Worm (Caenorhabditis elegans): ENCODE measurements around the gene ZC250.5.

ZC250.5 gene

ce11 chrV:5832799-5833198 is 27.2 kb downstream of the ZC250.5 start (continued):
- peak; percentile 50 for TF ChIP-seq egl-27 (tag; optimal IDR thresholded peaks at IDR 0.05)
- TF ChIP-seq fos-1 (tag; optimal IDR thresholded peaks at IDR 0.05), result peak; percentile 12
- TF ChIP-seq nhr-21 (tag; optimal IDR thresholded peaks at IDR 0.05), result peak; percentile 94

ce11 chrV:5833531-5833930 is 28.0 kb downstream of the ZC250.5 start, which contains the start of gene srh-76:
Gene srh-76 (plus strand): TSS chrV:5833831.
- TF ChIP-seq egl-27 (tag; optimal IDR thresholded peaks at IDR 0.05), result no peak
- no peak for TF ChIP-seq sem-4 (tag; optimal IDR thresholded peaks at IDR 0.05)
- no peak for TF ChIP-seq unc-55 (GFP tag; optimal IDR thresholded peaks at IDR 0.05)
- TF ChIP-seq ceh-16 (tag; optimal IDR thresholded peaks at IDR 0.05), result no peak
- no peak for TF ChIP-seq lsy-2 (tag; optimal IDR thresholded peaks at IDR 0.05)
- TF ChIP-seq unc-39 (tag; optimal IDR thresholded peaks at IDR 0.05), result no peak
- TF ChIP-seq nhr-21 (tag; optimal IDR thresholded peaks at IDR 0.05), result no peak
- no peak for TF ChIP-seq dmd-4 (tag; optimal IDR thresholded peaks at IDR 0.05)
- no peak for TF ChIP-seq ztf-4 (tag; optimal IDR thresholded peaks at IDR 0.05)
- no peak for TF ChIP-seq sma-9 (GFP tag; optimal IDR thresholded peaks at IDR 0.05)
- no peak for TF ChIP-seq sma-9 (tag; optimal IDR thresholded peaks at IDR 0.05)
- TF ChIP-seq unc-62 (GFP tag; optimal IDR thresholded peaks at IDR 0.05), result no peak
- TF ChIP-seq mab-5 (tag; optimal IDR thresholded peaks at IDR 0.05), result no peak
- no peak for TF ChIP-seq nhr-23 (tag; optimal IDR thresholded peaks at IDR 0.05)
- TF ChIP-seq peb-1 (tag; optimal IDR thresholded peaks at IDR 0.05), result no peak

- TF ChIP-seq nhr-21 (tag; optimal IDR thresholded peaks at IDR 0.05), result no peak
- TF ChIP-seq peb-1 (tag; optimal IDR thresholded peaks at IDR 0.05), result no peak
- no peak for TF ChIP-seq nhr-237 (tag; optimal IDR thresholded peaks at IDR 0.05)
- no peak for TF ChIP-seq fos-1 (tag; optimal IDR thresholded peaks at IDR 0.05)
- TF ChIP-seq ztf-1 (GFP tag; conservative IDR thresholded peaks at IDR 0.05), result no peak
- TF ChIP-seq zag-1 (tag; optimal IDR thresholded peaks at IDR 0.05), result no peak
- TF ChIP-seq sma-3 (GFP tag; optimal IDR thresholded peaks at IDR 0.05), result no peak
- no peak for TF ChIP-seq crh-2 (tag; optimal IDR thresholded peaks at IDR 0.05)
- no peak for TF ChIP-seq ztf-11 (tag; optimal IDR thresholded peaks at IDR 0.05)
- TF ChIP-seq ztf-4 (tag; optimal IDR thresholded peaks at IDR 0.05), result no peak
- no peak for TF ChIP-seq nhr-129 (tag; optimal IDR thresholded peaks at IDR 0.05)
- TF ChIP-seq sem-4 (tag; optimal IDR thresholded peaks at IDR 0.05), result no peak
- no peak for TF ChIP-seq lsy-2 (tag; optimal IDR thresholded peaks at IDR 0.05)
- no peak for TF ChIP-seq nhr-10 (tag; optimal IDR thresholded peaks at IDR 0.05)
- TF ChIP-seq nhr-77 (tag; optimal IDR thresholded peaks at IDR 0.05), result no peak
- no peak for TF ChIP-seq ceh-82 (tag; optimal IDR thresholded peaks at IDR 0.05)
Observed at ce11 chrV:5835397-5835796, 29.8 kb downstream of the ZC250.5 start.

ce11 chrV:5835979-5836615 is 30.5 kb downstream of the ZC250.5 start:
- TF ChIP-seq nhr-21 (tag; optimal IDR thresholded peaks at IDR 0.05) (no peak), crh-2 (tag; optimal IDR thresholded peaks at IDR 0.05) (no peak), peb-1 (tag; optimal IDR thresholded peaks at IDR 0.05) (no peak), mab-5 (tag; optimal IDR thresholded peaks at IDR 0.05) (no peak), nhr-25 (tag; optimal IDR thresholded peaks at IDR 0.05) (no peak), nhr-12 (tag; optimal IDR thresholded peaks at IDR 0.05) (no peak), mbf-1 (tag; optimal IDR thresholded peaks at IDR 0.05) (no peak), nhr-6 (tag; optimal IDR thresholded peaks at IDR 0.05) (no peak), lin-11 (tag; optimal IDR thresholded peaks at IDR 0.05) (no peak), ceh-82 (tag; optimal IDR thresholded peaks at IDR 0.05) (no peak)

- TF ChIP-seq ceh-82 (tag; optimal IDR thresholded peaks at IDR 0.05) (no peak), lin-39 (tag; optimal IDR thresholded peaks at IDR 0.05) (no peak), nhr-129 (tag; optimal IDR thresholded peaks at IDR 0.05) (no peak), ztf-4 (tag; optimal IDR thresholded peaks at IDR 0.05) (no peak), unc-39 (tag; optimal IDR thresholded peaks at IDR 0.05) (no peak), lin-11 (tag; optimal IDR thresholded peaks at IDR 0.05) (no peak), nhr-237 (tag; optimal IDR thresholded peaks at IDR 0.05) (no peak), mdl-1 (tag; optimal IDR thresholded peaks at IDR 0.05) (no peak)
Observed at ce11 chrV:5836616-5836982, 31.0 kb downstream of the ZC250.5 start, which contains the start of gene col-140. Gene col-140 (minus strand): TSS chrV:5836834.

Data from whole organism, L2 larva.